Worm (Caenorhabditis elegans): ENCODE results near the gene T10C6.10.
A peak's percentile ranks its signal among the peaks of the same experiment; 100 is the strongest.

The T10C6.10 gene

ce11 chrV:16023559-16023958, 12.7 kb upstream of the T10C6.10 start:
- TF ChIP-seq tbx-7 (tag; optimal IDR thresholded peaks at IDR 0.05) = no peak
- TF ChIP-seq ceh-14 (tag; optimal IDR thresholded peaks at IDR 0.05) = no peak
- no peak for TF ChIP-seq hlh-15 (tag; optimal IDR thresholded peaks at IDR 0.05)
- TF ChIP-seq lin-11 (tag; optimal IDR thresholded peaks at IDR 0.05) = no peak
- TF ChIP-seq hlh-30 (tag; optimal IDR thresholded peaks at IDR 0.05; ENCODE audit: insufficient read depth) = no peak
- no peak for TF ChIP-seq unc-55 (GFP tag; optimal IDR thresholded peaks at IDR 0.05)
- TF ChIP-seq K09A11.1 (tag; optimal IDR thresholded peaks at IDR 0.05; ENCODE audit: insufficient read depth) = no peak
- TF ChIP-seq elt-4 (tag; optimal IDR thresholded peaks at IDR 0.05) = no peak
- no peak for TF ChIP-seq elt-2 (tag; optimal IDR thresholded peaks at IDR 0.05)
- TF ChIP-seq ceh-45 (GFP tag; IDR thresholded peaks at IDR 0.05) = no peak
- TF ChIP-seq hlh-13 (GFP tag; optimal IDR thresholded peaks at IDR 0.05) = no peak
- TF ChIP-seq pha-4 (tag; optimal IDR thresholded peaks at IDR 0.05) = no peak
- TF ChIP-seq pat-9 (tag; optimal IDR thresholded peaks at IDR 0.05) = no peak
- TF ChIP-seq nhr-11 (tag; optimal IDR thresholded peaks at IDR 0.05) = no peak
- TF ChIP-seq dmd-4 (tag; optimal IDR thresholded peaks at IDR 0.05; ENCODE audit: borderline replicate concordance) = no peak
- TF ChIP-seq unc-86 (tag; optimal IDR thresholded peaks at IDR 0.05) = no peak
- no peak for TF ChIP-seq fax-1 (tag; optimal IDR thresholded peaks at IDR 0.05)
- TF ChIP-seq tbx-2 (tag; optimal IDR thresholded peaks at IDR 0.05) = no peak
- TF ChIP-seq eyg-1 (tag; optimal IDR thresholded peaks at IDR 0.05) = no peak

ce11 chrV:16024300-16024699, 11.9 kb upstream of the T10C6.10 start, which contains the start of gene T10C6.6:
T10C6.6 (plus strand) TSS chrV:16024326.
- TF ChIP-seq hlh-8 (tag; optimal IDR thresholded peaks at IDR 0.05) (no peak), elt-2 (tag; optimal IDR thresholded peaks at IDR 0.05) (peak; percentile 44)

- TF ChIP-seq pqm-1 (tag; optimal IDR thresholded peaks at IDR 0.05) = no peak
- TF ChIP-seq nfya-1 (tag; optimal IDR thresholded peaks at IDR 0.05) = no peak
- TF ChIP-seq che-1 (tag; optimal IDR thresholded peaks at IDR 0.05) = no peak
- TF ChIP-seq ceh-6 (GFP tag; optimal IDR thresholded peaks at IDR 0.05) = no peak
- no peak for TF ChIP-seq elt-2 (tag; optimal IDR thresholded peaks at IDR 0.05)
- TF ChIP-seq F13H6.1 (tag; optimal IDR thresholded peaks at IDR 0.05) = no peak
- no peak for TF ChIP-seq dve-1 (tag; optimal IDR thresholded peaks at IDR 0.05)
- TF ChIP-seq hlh-8 (tag; optimal IDR thresholded peaks at IDR 0.05) = no peak
- no peak for TF ChIP-seq lim-6 (tag; optimal IDR thresholded peaks at IDR 0.05)
- TF ChIP-seq tbx-7 (tag; optimal IDR thresholded peaks at IDR 0.05) = no peak
- TF ChIP-seq fax-1 (tag; optimal IDR thresholded peaks at IDR 0.05) = no peak
- TF ChIP-seq ama-1 (optimal IDR thresholded peaks at IDR 0.05) = no peak
- no peak for TF ChIP-seq lin-11 (tag; optimal IDR thresholded peaks at IDR 0.05)
Observed at ce11 chrV:16024917-16025316, 11.3 kb upstream of the T10C6.10 start.

- TF ChIP-seq ceh-30 (tag; optimal IDR thresholded peaks at IDR 0.05) (no peak), K09A11.1 (tag; optimal IDR thresholded peaks at IDR 0.05; ENCODE audit: insufficient read depth) (no peak), unc-55 (GFP tag; optimal IDR thresholded peaks at IDR 0.05) (no peak), ceh-9 (tag; optimal IDR thresholded peaks at IDR 0.05) (no peak), fax-1 (tag; optimal IDR thresholded peaks at IDR 0.05) (no peak), ceh-2 (tag; optimal IDR thresholded peaks at IDR 0.05) (no peak), nhr-11 (tag; optimal IDR thresholded peaks at IDR 0.05) (no peak), fkh-10 (GFP tag; optimal IDR thresholded peaks at IDR 0.05) (no peak), zip-5 (tag; optimal IDR thresholded peaks at IDR 0.05) (no peak), ztf-16 (tag; optimal IDR thresholded peaks at IDR 0.05) (no peak), sdc-2 (tag; optimal IDR thresholded peaks at IDR 0.05) (no peak), hlh-6 (tag; optimal IDR thresholded peaks at IDR 0.05) (no peak), madf-2 (tag; optimal IDR thresholded peaks at IDR 0.05) (no peak)
Observed at ce11 chrV:16029237-16029636, 7.0 kb upstream of the T10C6.10 start.
